Fruit fly (Drosophila melanogaster) whole organism, embryonic: ENCODE data around the gene rut.

Source experiments
- B-H1 ChIP-seq: fragments of 200-800 bp; sonication (Bioruptor generic); IDR thresholded peaks from 3 replicates; pipeline ENCODE4 v1.3.6; 2022; ENCODE audit warnings: missing biosample characterization, missing genetic modification characterization
- CG11398 ChIP-seq: fragments of 200-800 bp; sonication (Bioruptor generic); optimal IDR thresholded peaks from 2 replicates; lab custom pipeline; 2016; ENCODE audit warnings: missing biosample characterization, missing genetic modification characterization
- CG11504 ChIP-seq: fragments of 200-800 bp; sonication (Bioruptor generic); optimal IDR thresholded peaks from 3 replicates; lab custom pipeline; 2019; ENCODE audit warnings: missing biosample characterization, mild to moderate bottlenecking, missing genetic modification characterization, moderate library complexity
- CG13775 ChIP-seq: fragments of 200-800 bp; sonication (Bioruptor generic); optimal IDR thresholded peaks from 3 replicates; lab custom pipeline; 2017; ENCODE audit warnings: missing biosample characterization, mild to moderate bottlenecking, missing genetic modification characterization
- CG16813 ChIP-seq: fragments of 200-800 bp; sonication (Bioruptor generic); IDR thresholded peaks from 3 replicates; pipeline ENCODE4 v1.3.6; 2022; ENCODE audit warnings: missing biosample characterization, missing genetic modification characterization; ENCODE audit not compliant: partially characterized antibody
- CG16815 ChIP-seq: fragments of 200-800 bp; sonication (Bioruptor generic); optimal IDR thresholded peaks from 3 replicates; lab custom pipeline; 2017; ENCODE audit warnings: missing biosample characterization, mild to moderate bottlenecking, missing genetic modification characterization
- CG17186 ChIP-seq: fragments of 200-800 bp; sonication (Bioruptor generic); optimal IDR thresholded peaks from 3 replicates; lab custom pipeline; 2017; ENCODE audit warnings: missing biosample characterization, missing genetic modification reagents, missing genetic modification characterization
- CG30020 ChIP-seq: fragments of 200-800 bp; optimal IDR thresholded peaks from 2 replicates; lab custom pipeline; 2019; ENCODE audit warnings: missing biosample characterization, mild to moderate bottlenecking, missing genetic modification characterization, moderate library complexity
- CG30431 ChIP-seq: fragments of 200-800 bp; sonication (Bioruptor generic); optimal IDR thresholded peaks from 2 replicates; lab custom pipeline; 2017; ENCODE audit warnings: missing biosample characterization, missing genetic modification characterization
- CG32532 ChIP-seq: fragments of 200-800 bp; sonication (Bioruptor generic); IDR thresholded peaks from 2 replicates; pipeline ENCODE4 v1.3.6; 2022; ENCODE audit warnings: missing biosample characterization, missing genetic modification characterization
- CG34422 ChIP-seq: fragments of 200-800 bp; sonication (Bioruptor generic); IDR thresholded peaks from 3 replicates; pipeline ENCODE4 v1.3.6; 2022; ENCODE audit warnings: missing biosample characterization, missing genetic modification characterization
- CG42726 ChIP-seq: fragments of 200-800 bp; sonication (Bioruptor generic); IDR thresholded peaks from 2 replicates; pipeline ENCODE4 v1.3.6; 2022; ENCODE audit warnings: missing biosample characterization, missing genetic modification characterization; ENCODE audit not compliant: partially characterized antibody
- CG7271 ChIP-seq: fragments of 200-800 bp; sonication (Bioruptor generic); optimal IDR thresholded peaks from 2 replicates; lab custom pipeline; 2018; ENCODE audit warnings: missing biosample characterization, mild to moderate bottlenecking, missing genetic modification characterization, moderate library complexity
- CG7987 ChIP-seq: fragments of 200-800 bp; sonication (Bioruptor generic); optimal IDR thresholded peaks from 2 replicates; lab custom pipeline; 2018; ENCODE audit warnings: missing biosample characterization, mild to moderate bottlenecking, missing genetic modification characterization, moderate library complexity
- CG9797 ChIP-seq: fragments of 200-800 bp; sonication (Bioruptor generic); optimal IDR thresholded peaks from 3 replicates; lab custom pipeline; 2018; ENCODE audit warnings: missing biosample characterization, mild to moderate bottlenecking, missing genetic modification characterization
- D19B ChIP-seq: fragments of 200-800 bp; sonication (Bioruptor generic); optimal IDR thresholded peaks from 2 replicates; lab custom pipeline; 2017; ENCODE audit warnings: missing biosample characterization, mild to moderate bottlenecking, missing genetic modification characterization
- Dref ChIP-seq: fragments of 200-800 bp; sonication (Bioruptor generic); IDR thresholded peaks from 2 replicates; pipeline ENCODE4 v1.3.6; 2022; ENCODE audit warnings: missing biosample characterization, missing genetic modification characterization
- ERR ChIP-seq: fragments of 200-800 bp; sonication (Bioruptor generic); optimal IDR thresholded peaks from 2 replicates; lab custom pipeline; 2016; ENCODE audit warnings: missing biosample characterization, missing genetic modification characterization
- Gug ChIP-seq: fragments of 200-800 bp; sonication (Bioruptor generic); IDR thresholded peaks from 4 replicates; pipeline ENCODE4 v1.3.6; 2022; ENCODE audit warnings: missing biosample characterization, missing genetic modification characterization
- HLH3B ChIP-seq: fragments of 200-800 bp; sonication (Bioruptor generic); IDR thresholded peaks from 2 replicates; pipeline ENCODE4 v1.3.6; 2022; ENCODE audit warnings: missing biosample characterization, missing genetic modification characterization
- Neu2 ChIP-seq: fragments of 200-800 bp; sonication (Bioruptor generic); optimal IDR thresholded peaks from 3 replicates; lab custom pipeline; 2016; ENCODE audit warnings: missing biosample characterization, missing genetic modification characterization, borderline replicate concordance
- PHDP ChIP-seq: fragments of 200-800 bp; sonication (Bioruptor generic); optimal IDR thresholded peaks from 3 replicates; lab custom pipeline; 2018; ENCODE audit warnings: missing biosample characterization, mild to moderate bottlenecking, missing genetic modification characterization, moderate library complexity
- Poxn ChIP-seq: fragments of 200-800 bp; sonication (Bioruptor generic); IDR thresholded peaks from 2 replicates; pipeline ENCODE4 v1.3.6; 2022; ENCODE audit warnings: missing biosample characterization, missing genetic modification characterization
- Sin3A ChIP-seq: fragments of >200 bp; optimal IDR thresholded peaks from 2 replicates; lab custom pipeline; 2018
- Usf ChIP-seq: fragments of 200-800 bp; sonication (Bioruptor generic); optimal IDR thresholded peaks from 2 replicates; lab custom pipeline; 2017; ENCODE audit warnings: missing genotype, missing biosample characterization, missing genetic modification characterization
- amos ChIP-seq: fragments of 200-800 bp; sonication (Bioruptor generic); IDR thresholded peaks from 2 replicates; pipeline ENCODE4 v1.3.6; 2022; ENCODE audit warnings: missing biosample characterization, missing genetic modification characterization; ENCODE audit not compliant: partially characterized antibody
- bbx ChIP-seq: fragments of 200-800 bp; sonication (Bioruptor generic); IDR thresholded peaks from 2 replicates; pipeline ENCODE4 v1.3.6; 2022; ENCODE audit warnings: missing biosample characterization, missing genetic modification characterization; ENCODE audit not compliant: partially characterized antibody
- ci ChIP-seq: fragments of 200-800 bp; sonication (Bioruptor generic); IDR thresholded peaks from 3 replicates; pipeline ENCODE4 v1.3.6; 2022; ENCODE audit warnings: missing biosample characterization, missing genetic modification characterization
- corto ChIP-seq: fragments of 200-800 bp; sonication (Bioruptor generic); optimal IDR thresholded peaks from 2 replicates; lab custom pipeline; 2016; ENCODE audit warnings: missing biosample characterization, mild to moderate bottlenecking, missing genetic modification characterization, moderate library complexity
- cwo ChIP-seq: fragments of 200-800 bp; sonication (Bioruptor generic); optimal IDR thresholded peaks from 3 replicates; lab custom pipeline; 2017; ENCODE audit warnings: missing biosample characterization, missing genetic modification characterization, mild to moderate bottlenecking, moderate library complexity, missing genetic modification reagents
- da ChIP-seq: fragments of 200-800 bp; sonication (Bioruptor generic); optimal IDR thresholded peaks from 2 replicates; lab custom pipeline; 2016; ENCODE audit warnings: missing biosample characterization, missing genetic modification characterization
- dati ChIP-seq: fragments of 200-800 bp; sonication (Bioruptor generic); IDR thresholded peaks from 2 replicates; pipeline ENCODE4 v1.3.6; 2022; ENCODE audit warnings: missing biosample characterization, missing genetic modification characterization
- en ChIP-seq: fragments of 200-800 bp; sonication (Bioruptor generic); optimal IDR thresholded peaks from 2 replicates; lab custom pipeline; 2016; ENCODE audit warnings: missing biosample characterization, missing genetic modification characterization
- fd102C ChIP-seq: fragments of 200-800 bp; sonication (Bioruptor generic); optimal IDR thresholded peaks from 2 replicates; lab custom pipeline; 2018; ENCODE audit warnings: missing biosample characterization, mild to moderate bottlenecking, missing genetic modification characterization, moderate library complexity
- fru ChIP-seq: fragments of >200 bp; optimal IDR thresholded peaks from 2 replicates; lab custom pipeline; 2017
- fu2 ChIP-seq: fragments of 200-800 bp; sonication (Bioruptor generic); optimal IDR thresholded peaks from 2 replicates; lab custom pipeline; 2016; ENCODE audit warnings: missing biosample characterization, missing genetic modification characterization
- gcm2 ChIP-seq: fragments of 200-800 bp; sonication (Bioruptor generic); optimal IDR thresholded peaks from 2 replicates; lab custom pipeline; 2016; ENCODE audit warnings: missing biosample characterization, missing genetic modification characterization
- hkb ChIP-seq, 2 experiments: fragments of 200-800 bp in 1 of 2; fragments of >200 bp in 1 of 2; sonication (Bioruptor generic) in 1 of 2; IDR thresholded peaks in 1 of 2; optimal IDR thresholded peaks in 1 of 2; 2 replicates each; pipeline versions ENCODE4 v1.3.6 to Lab custom; 2017 to 2022; ENCODE audit warnings: missing biosample characterization in 1 of 2, missing genetic modification characterization in 1 of 2
- jumu ChIP-seq: fragments of 200-800 bp; sonication (Bioruptor generic); optimal IDR thresholded peaks from 3 replicates; lab custom pipeline; 2016; ENCODE audit warnings: missing biosample characterization, missing genetic modification characterization
- kay ChIP-seq: fragments of 200-800 bp; sonication (Bioruptor generic); optimal IDR thresholded peaks from 2 replicates; lab custom pipeline; 2016; ENCODE audit warnings: missing biosample characterization, missing genetic modification characterization
- pan ChIP-seq, 4 experiments: fragments of >200 bp in 3 of 4; fragments of 200-800 bp in 1 of 4; sonication (Bioruptor generic) in 1 of 4; optimal IDR thresholded peaks in 3 of 4; IDR thresholded peaks in 1 of 4; 2 replicates each; pipeline versions ENCODE4 v1.3.6 to Lab custom; 2017 to 2022; ENCODE audit warnings: missing biosample characterization in 2 of 4, missing genetic modification characterization in 2 of 4, mixed read lengths in 1 of 4
- pzg ChIP-seq: fragments of 200-800 bp; sonication (Bioruptor generic); optimal IDR thresholded peaks from 3 replicates; lab custom pipeline; 2018; ENCODE audit warnings: missing biosample characterization, mild to moderate bottlenecking, missing genetic modification characterization, moderate library complexity
- run ChIP-seq: fragments of 200-800 bp; sonication (Bioruptor generic); optimal IDR thresholded peaks from 3 replicates; lab custom pipeline; 2018; ENCODE audit warnings: missing biosample characterization, mild to moderate bottlenecking, missing genetic modification characterization

rut gene

DNA sequence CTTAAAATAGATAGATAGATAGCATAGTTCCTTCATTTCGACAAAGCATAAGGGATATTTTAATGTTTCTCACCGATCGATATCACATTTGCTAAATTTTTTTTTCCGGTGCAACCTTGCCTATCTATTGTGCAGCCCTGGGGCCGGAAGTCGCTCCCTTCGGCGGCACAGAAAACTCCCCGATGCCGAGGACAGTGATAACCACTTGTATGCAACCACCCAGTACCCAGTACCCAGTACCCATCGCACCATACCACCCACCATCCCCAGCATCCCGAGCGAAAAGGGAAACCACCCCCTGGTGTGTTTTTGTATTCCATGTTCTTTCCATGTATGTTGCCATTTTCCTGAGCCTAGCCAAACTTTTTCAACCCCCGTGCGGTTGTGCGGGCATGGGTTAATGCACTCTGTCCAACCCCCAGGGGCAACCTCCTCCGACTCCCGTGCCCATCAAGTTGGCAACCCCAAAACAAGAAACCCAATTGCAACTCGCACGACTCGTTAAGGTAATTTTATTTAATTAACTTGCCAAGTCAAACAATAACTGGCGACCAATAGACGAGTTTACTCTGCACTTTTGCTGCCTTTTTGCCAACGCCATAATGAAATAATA lies 16.1 kb upstream of the rut start (continued):
- TF ChIP-seq en (GFP tag; lab: Kevin White, UChicago) (no peak), pan (optimal IDR thresholded peaks at IDR 0.05; lab: Kevin White, UChicago) (no peak), pan (GFP tag; optimal IDR thresholded peaks at IDR 0.05 in 1 of 2, IDR thresholded peaks at IDR 0.05 in 1 of 2) (no peak), fru (lab: Kevin White, UChicago) (no peak), HLH3B (GFP tag; lab: Robert Waterston, UW) (peak; percentile 34; the same call in 1 of the 2 replicates), fu2 (no peak), CG11504 (peak; percentile 11), CG16813 (GFP tag; lab: Robert Waterston, UW) (no peak), CG17186 (GFP tag; lab: Kevin White, UChicago) (no peak), B-H1 (GFP tag; lab: Robert Waterston, UW) (no peak), CG11398 (GFP tag; lab: Kevin White, UChicago) (no peak), run (tag; lab: Kevin White, UChicago) (no peak), Sin3A (no peak), amos (no peak), bbx (GFP tag; lab: Robert Waterston, UW) (no peak), CG42726 (GFP tag; lab: Robert Waterston, UW) (no peak), CG30020 (no peak), ERR (GFP tag; lab: Kevin White, UChicago) (no peak), D19B (GFP tag; lab: Kevin White, UChicago) (no peak), CG30431 (GFP tag; lab: Kevin White, UChicago) (no peak), Gug (no peak), CG13775 (GFP tag; lab: Kevin White, UChicago) (no peak), CG34422 (GFP tag; lab: Robert Waterston, UW) (no peak), Dref (GFP tag; lab: Robert Waterston, UW) (no peak), PHDP (tag; lab: Kevin White, UChicago) (no peak), CG7271 (tag; lab: Kevin White, UChicago) (no peak), dati (GFP tag; lab: Robert Waterston, UW) (no peak), CG16815 (GFP tag; lab: Kevin White, UChicago) (no peak), kay (no peak), cwo (no peak), da (GFP tag; lab: Kevin White, UChicago) (no peak), fd102C (GFP tag; lab: Kevin White, UChicago) (no peak), CG32532 (GFP tag; lab: Robert Waterston, UW) (no peak), corto (GFP tag; lab: Kevin White, UChicago) (no peak), CG9797 (no peak), pzg (GFP tag; lab: Kevin White, UChicago) (no peak), CG7987 (GFP tag; lab: Kevin White, UChicago) (no peak), hkb (optimal IDR thresholded peaks at IDR 0.05; lab: Kevin White, UChicago) (no peak), hkb (GFP tag; IDR thresholded peaks at IDR 0.05; lab: Robert Waterston, UW) (peak; percentile 35; the same call in 1 of the 2 replicates), Neu2 (GFP tag; lab: Kevin White, UChicago) (no peak), gcm2 (GFP tag; lab: Kevin White, UChicago) (no peak), ci (GFP tag; lab: Robert Waterston, UW) (peak; percentile 56; the same call in 1 of the 3 replicates), jumu (GFP tag; lab: Kevin White, UChicago) (no peak), Poxn (no peak), Usf (no peak)
